Worm (Caenorhabditis elegans): Measurements from ENCODE around the gene F56D2.8.

DNA sequence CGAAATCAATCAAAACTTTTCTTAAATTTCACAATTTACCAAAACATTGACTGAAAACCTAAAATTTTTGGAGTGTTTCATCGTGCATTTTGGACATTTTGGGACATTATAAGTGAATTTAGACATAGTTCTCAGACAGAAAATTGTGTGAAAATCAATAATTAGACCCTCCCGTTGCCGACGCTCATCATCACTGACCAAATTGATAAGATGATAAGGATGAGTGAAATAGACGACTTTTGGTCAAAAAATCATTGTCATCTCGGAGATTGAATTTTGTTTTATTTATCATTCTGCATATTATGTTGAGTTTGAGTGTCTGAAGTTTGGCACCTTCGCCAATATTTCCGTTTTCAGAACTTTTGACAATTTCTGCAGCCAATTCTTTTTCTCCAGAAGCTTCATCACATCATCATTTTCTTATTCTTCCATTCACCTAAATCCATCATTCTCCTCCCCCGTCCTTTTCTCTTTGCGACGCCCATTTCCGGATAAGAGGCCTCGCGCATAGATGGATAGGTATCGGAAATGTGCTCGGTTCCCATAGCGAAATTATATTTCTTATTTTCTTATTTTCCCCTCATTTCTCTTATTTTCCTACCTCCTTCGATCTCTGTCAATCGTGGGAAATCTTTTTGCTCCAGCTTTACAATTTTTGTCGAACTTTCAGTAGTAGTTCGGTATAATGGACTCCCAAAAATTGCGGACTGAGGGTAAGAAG is 29.1 kb upstream of the F56D2.8 start, which contains the start of gene bas-1:
- TF ChIP-seq sem-2 (GFP tag; optimal IDR thresholded peaks at IDR 0.05) = no peak
- no peak for TF ChIP-seq nhr-12 (tag; optimal IDR thresholded peaks at IDR 0.05)
- no peak for TF ChIP-seq snpc-4 (tag; optimal IDR thresholded peaks at IDR 0.05)
- no peak for TF ChIP-seq lsy-2 (tag; optimal IDR thresholded peaks at IDR 0.05)
- no peak for TF ChIP-seq M03D4.4 (tag; optimal IDR thresholded peaks at IDR 0.05)
- no peak for TF ChIP-seq nhr-2 (tag; optimal IDR thresholded peaks at IDR 0.05)
